Worm (Caenorhabditis elegans): ENCODE data around the gene mrp-6.

mrp-6 gene

ce11 chrX:4147600-4148448, 38.7 kb downstream of the mrp-6 start (continued):
- TF ChIP-seq attf-3 (GFP tag; conservative IDR thresholded peaks at IDR 0.05) (no peak), nhr-90 (tag; optimal IDR thresholded peaks at IDR 0.05) (peak; percentile 90), ceh-40 (GFP tag; IDR thresholded peaks at IDR 0.05) (no peak), bed-1 (GFP tag; IDR thresholded peaks at IDR 0.05) (no peak), nhr-27 (tag; optimal IDR thresholded peaks at IDR 0.05) (no peak), rpc-1 (optimal IDR thresholded peaks at IDR 0.05) (no peak), rpc-1 (tag; optimal IDR thresholded peaks at IDR 0.05) (no peak), madf-8 (GFP tag; conservative IDR thresholded peaks at IDR 0.05) (no peak), fkh-3 (tag; optimal IDR thresholded peaks at IDR 0.05) (no peak), sdz-38 (tag; optimal IDR thresholded peaks at IDR 0.05) (no peak), F57A8.1 (GFP tag; optimal IDR thresholded peaks at IDR 0.05) (no peak), B0019.2 (GFP tag; conservative IDR thresholded peaks at IDR 0.05) (no peak), Y79H2A.3 (GFP tag; conservative IDR thresholded peaks at IDR 0.05) (no peak), mcd-1 (GFP tag; IDR thresholded peaks at IDR 0.05) (no peak), ztf-6 (GFP tag; IDR thresholded peaks at IDR 0.05) (no peak), egl-44 (GFP tag; IDR thresholded peaks at IDR 0.05) (no peak), hrde-1 (tag; optimal IDR thresholded peaks at IDR 0.05; ENCODE audit: borderline replicate concordance) (no peak), hmg-1.2 (GFP tag; IDR thresholded peaks at IDR 0.05) (no peak; the same call in 1 of the 2 replicates), F52B5.7 (tag; optimal IDR thresholded peaks at IDR 0.05) (peak; percentile 44), nhr-80 (tag; optimal IDR thresholded peaks at IDR 0.05) (peak; percentile 48), pha-4 (tag; optimal IDR thresholded peaks at IDR 0.05) (no peak), F49E8.2 (tag; optimal IDR thresholded peaks at IDR 0.05; ENCODE audit: insufficient read depth) (no peak), F23B12.7 (tag; optimal IDR thresholded peaks at IDR 0.05; ENCODE audit: insufficient read depth) (peak; percentile 3), lin-54 (GFP tag; optimal IDR thresholded peaks at IDR 0.05) (no peak), nfya-2 (GFP tag; IDR thresholded peaks at IDR 0.05) (peak; percentile 59; the same call in 1 of the 2 replicates), hsf-1 (GFP tag; IDR thresholded peaks at IDR 0.05) (no peak), snpc-1.3 (tag; optimal IDR thresholded peaks at IDR 0.05; ENCODE audit: insufficient read depth) (no peak), sea-2 (GFP tag; IDR thresholded peaks at IDR 0.05) (no peak), mes-4 (tag; optimal IDR thresholded peaks at IDR 0.05) (no peak), ZK185.1 (tag; optimal IDR thresholded peaks at IDR 0.05; ENCODE audit: poor library complexity, severe bottlenecking) (peak; percentile 33), F22D6.2 (tag; optimal IDR thresholded peaks at IDR 0.05) (no peak), Y53G8AR.9 (GFP tag; conservative IDR thresholded peaks at IDR 0.05) (peak; percentile 59), snpc-1.1 (tag; optimal IDR thresholded peaks at IDR 0.05; ENCODE audit: insufficient read depth) (no peak), zim-3 (tag; optimal IDR thresholded peaks at IDR 0.05) (peak; percentile 71), nhr-120 (GFP tag; IDR thresholded peaks at IDR 0.05) (no peak), ccch-3 (GFP tag; optimal IDR thresholded peaks at IDR 0.05) (no peak), aptf-3 (GFP tag; IDR thresholded peaks at IDR 0.05) (no peak), let-607 (tag; optimal IDR thresholded peaks at IDR 0.05) (peak; percentile 1 to 31), K12H6.12 (tag; optimal IDR thresholded peaks at IDR 0.05) (peak; percentile 35), egl-18 (GFP tag; IDR thresholded peaks at IDR 0.05) (peak; percentile 47; the same call in 1 of the 2 replicates), ztf-28 (GFP tag; IDR thresholded peaks at IDR 0.05) (no peak), aptf-2 (GFP tag; conservative IDR thresholded peaks at IDR 0.05) (no peak), chd-7 (tag; optimal IDR thresholded peaks at IDR 0.05) (peak; percentile 48), K11D2.4 (GFP tag; IDR thresholded peaks at IDR 0.05) (no peak), dpl-1 (GFP tag; optimal IDR thresholded peaks at IDR 0.05) (no peak), zfh-2 (GFP tag; conservative IDR thresholded peaks at IDR 0.05) (no peak), die-1 (tag; optimal IDR thresholded peaks at IDR 0.05) (no peak)
